Worm (Caenorhabditis elegans) whole organism, L4 larva: ENCODE data around the gene Y53G8AM.8.

Source experiments
- F49E8.2 ChIP-seq: sonication (generic microtip); optimal IDR thresholded peaks from 2 replicates; lab custom pipeline; 2016; ENCODE audit warnings: missing compliant biosample characterization, mild to moderate bottlenecking, missing genetic modification characterization, borderline replicate concordance
- Y5F2A.4 ChIP-seq: fragments of 200-800 bp; sonication (Bioruptor generic); optimal IDR thresholded peaks from 2 replicates; lab custom pipeline; 2018; ENCODE audit warnings: mild to moderate bottlenecking, missing genetic modification characterization, missing compliant biosample characterization
- ZK546.5 ChIP-seq, 2 experiments: sonication (generic microtip); optimal IDR thresholded peaks; 2 replicates each; lab custom pipeline; 2017; ENCODE audit warnings: missing biosample characterization in 2 of 2, missing genetic modification characterization in 2 of 2
- aha-1 ChIP-seq: fragments of 150-350 bp; peaks from one replicate; lab custom pipeline; 2014; ENCODE audit warnings: missing biosample characterization, missing genetic modification characterization
- aly-2 ChIP-seq: sonication (generic microtip); optimal IDR thresholded peaks from 2 replicates; lab custom pipeline; 2018; ENCODE audit warnings: missing biosample characterization, missing genetic modification characterization
- ama-1 ChIP-seq: fragments of 150-350 bp; optimal IDR thresholded peaks from 2 replicates; lab custom pipeline; 2014; ENCODE audit warnings: inconsistent platforms, mixed read lengths
- ceh-20 ChIP-seq: fragments of 200-800 bp; sonication (Bioruptor generic); IDR thresholded peaks from 2 replicates; pipeline ENCODE4 v1.3.6; 2022; ENCODE audit warnings: missing genetic modification reagents, missing genetic modification characterization, missing compliant biosample characterization
- egl-27 ChIP-seq: sonication (generic microtip); optimal IDR thresholded peaks from 3 replicates; lab custom pipeline; 2017; ENCODE audit warnings: missing biosample characterization, missing genetic modification reagents, missing genetic modification characterization
- jun-1 ChIP-seq: fragments of 150-350 bp; optimal IDR thresholded peaks from 2 replicates; lab custom pipeline; 2014; ENCODE audit warnings: missing biosample characterization, missing genetic modification reagents, missing genetic modification characterization
- mdl-1 ChIP-seq, 2 experiments: fragments of 150-350 bp in 1 of 2; sonication (generic microtip) in 1 of 2; optimal IDR thresholded peaks; 2 replicates each; lab custom pipeline; 2014 to 2017; ENCODE audit warnings: missing biosample characterization in 2 of 2, missing genetic modification characterization in 2 of 2
- nhr-11 ChIP-seq: fragments of 150-350 bp; optimal IDR thresholded peaks from 2 replicates; lab custom pipeline; 2014; ENCODE audit warnings: missing biosample characterization, missing genetic modification characterization
- php-3 ChIP-seq: fragments of 200-800 bp; sonication (Bioruptor generic); IDR thresholded peaks from 2 replicates; pipeline ENCODE4 v1.3.6; 2022; ENCODE audit warnings: missing genetic modification reagents, missing genetic modification characterization, missing compliant biosample characterization
- unc-62 ChIP-seq, 3 experiments: fragments of 150-350 bp in 1 of 3; sonication (generic microtip); optimal IDR thresholded peaks in 2 of 3; peaks in 1 of 3; 1 replicate in 1 of 3; 2 replicates in 2 of 3; lab custom pipeline; 2014 to 2017; ENCODE audit warnings: missing biosample characterization in 3 of 3, missing genetic modification characterization in 3 of 3, missing genetic modification reagents in 3 of 3, missing genotype in 1 of 3
- ztf-11 ChIP-seq: fragments of 150-350 bp; optimal IDR thresholded peaks from 2 replicates; lab custom pipeline; 2014; ENCODE audit warnings: missing biosample characterization, missing genetic modification characterization

- TF ChIP-seq ZK546.5 (tag; optimal IDR thresholded peaks at IDR 0.05; lab: Kevin White, UChicago) (no peak), ztf-11 (tag; lab: Kevin White, UChicago) (no peak), nhr-11 (tag; lab: Kevin White, UChicago) (no peak), php-3 (GFP tag; lab: Robert Waterston, UW) (no peak), egl-27 (no peak), mdl-1 (tag; optimal IDR thresholded peaks at IDR 0.05; lab: Kevin White, UChicago) (peak in 1 of 2 experiments; percentile 76), F49E8.2 (no peak), ceh-20 (GFP tag; lab: Robert Waterston, UW) (peak; percentile 35; the same call in 1 of the 2 replicates), jun-1 (tag; lab: Kevin White, UChicago) (peak; percentile 0), aly-2 (tag; lab: Kevin White, UChicago) (no peak), aha-1 (peak; percentile 58), ama-1 (lab: Kevin White, UChicago) (no peak), unc-62 (GFP tag; optimal IDR thresholded peaks at IDR 0.05 in 1 of 2; lab: Kevin White, UChicago) (peak in 1 of 2 experiments; percentile 38), unc-62 (tag; optimal IDR thresholded peaks at IDR 0.05; lab: Kevin White, UChicago) (no peak), Y5F2A.4 (GFP tag; lab: Kevin White, UChicago) (no peak)
Measured at ce11 chrIII:3271682-3272081, 6.8 kb downstream of the Y53G8AM.8 start.
